Fruit fly (Drosophila melanogaster): ENCODE results near the gene CG4367.

CG4367 gene

dm6 chr3R:20309661-20310497 lies 5.1 kb upstream of the CG4367 start:
- TF ChIP-seq sim (GFP tag; IDR thresholded peaks at IDR 0.05) (no peak), Max (GFP tag; optimal IDR thresholded peaks at IDR 0.05) (no peak), gfzf (GFP tag; optimal IDR thresholded peaks at IDR 0.05) (no peak), E2f1 (GFP tag; IDR thresholded peaks at IDR 0.05) (no peak), CG10959 (GFP tag; IDR thresholded peaks at IDR 0.05) (no peak), ab (GFP tag; optimal IDR thresholded peaks at IDR 0.05) (no peak), Vsx1 (GFP tag; optimal IDR thresholded peaks at IDR 0.05) (peak; percentile 39), MESR4 (GFP tag; optimal IDR thresholded peaks at IDR 0.05) (no peak), bbx (GFP tag; IDR thresholded peaks at IDR 0.05; ENCODE audit: partially characterized antibody) (0 out of 2 replicates have a peak, but pooled peaks have one; percentile 36), CG4328 (GFP tag; optimal IDR thresholded peaks at IDR 0.05) (peak; percentile 3), H2.0 (GFP tag; IDR thresholded peaks at IDR 0.05) (no peak), CG11093 (GFP tag; IDR thresholded peaks at IDR 0.05) (no peak), CG10565 (GFP tag; optimal IDR thresholded peaks at IDR 0.05) (no peak), h (optimal IDR thresholded peaks at IDR 0.05) (no peak), tin (GFP tag; optimal IDR thresholded peaks at IDR 0.05) (no peak), sna (GFP tag; IDR thresholded peaks at IDR 0.05; ENCODE audit: partially characterized antibody) (no peak), CG4730 (GFP tag; IDR thresholded peaks at IDR 0.05) (0 out of 2 replicates have a peak, but pooled peaks have one; percentile 6), gem (tag; optimal IDR thresholded peaks at IDR 0.05) (peak; percentile 13), Deaf1 (tag; optimal IDR thresholded peaks at IDR 0.05) (no peak), Dll (GFP tag; IDR thresholded peaks at IDR 0.05; ENCODE audit: partially characterized antibody) (no peak), CG9727 (GFP tag; optimal IDR thresholded peaks at IDR 0.05) (no peak), Lhr (GFP tag; optimal IDR thresholded peaks at IDR 0.05) (no peak), CG4424 (GFP tag; optimal IDR thresholded peaks at IDR 0.05) (no peak), CG30403 (GFP tag; optimal IDR thresholded peaks at IDR 0.05) (no peak), fru (optimal IDR thresholded peaks at IDR 0.05) (no peak), CG4360 (GFP tag; IDR thresholded peaks at IDR 0.05) (no peak), cg (GFP tag; optimal IDR thresholded peaks at IDR 0.05) (peak; percentile 68), Adf1 (GFP tag; IDR thresholded peaks at IDR 0.05) (no peak; the same call in 1 of the 2 replicates), eyg (GFP tag; optimal IDR thresholded peaks at IDR 0.05) (peak; percentile 23), D19B (GFP tag; optimal IDR thresholded peaks at IDR 0.05) (peak; percentile 5), stc (GFP tag; IDR thresholded peaks at IDR 0.05) (peak; percentile 7; the same call in 1 of the 2 replicates), trem (tag; optimal IDR thresholded peaks at IDR 0.05) (no peak), CG11456 (GFP tag; IDR thresholded peaks at IDR 0.05) (no peak), phol (tag; optimal IDR thresholded peaks at IDR 0.05) (no peak), gcm (GFP tag; optimal IDR thresholded peaks at IDR 0.05) (no peak), CG4282 (GFP tag; optimal IDR thresholded peaks at IDR 0.05) (no peak), CG32532 (GFP tag; IDR thresholded peaks at IDR 0.05) (no peak), gro (GFP tag; optimal IDR thresholded peaks at IDR 0.05) (no peak), CG18619 (GFP tag; optimal IDR thresholded peaks at IDR 0.05) (no peak), Ptx1 (GFP tag; IDR thresholded peaks at IDR 0.05) (no peak), pfk (GFP tag; optimal IDR thresholded peaks at IDR 0.05) (no peak), unc-4 (GFP tag; IDR thresholded peaks at IDR 0.05; ENCODE audit: partially characterized antibody) (no peak), Bteb2 (GFP tag; optimal IDR thresholded peaks at IDR 0.05) (no peak), CG12391 (tag; optimal IDR thresholded peaks at IDR 0.05) (no peak), CG5953 (GFP tag; IDR thresholded peaks at IDR 0.05) (0 out of 2 replicates have a peak, but pooled peaks have one; percentile 44), Hmx (GFP tag; optimal IDR thresholded peaks at IDR 0.05) (no peak), CG8924 (tag; optimal IDR thresholded peaks at IDR 0.05) (no peak), D (optimal IDR thresholded peaks at IDR 0.05) (no peak), D (GFP tag; optimal IDR thresholded peaks at IDR 0.05) (no peak), CG6791 (GFP tag; IDR thresholded peaks at IDR 0.05; ENCODE audit: partially characterized antibody) (no peak)
